Worm (Caenorhabditis elegans) whole organism, young adult: ENCODE data around the gene F25F2.1.

Experiments
- nfya-2 ChIP-seq: fragments of 200-800 bp; sonication (Bioruptor generic); IDR thresholded peaks from 2 replicates; pipeline ENCODE4 v1.3.6; 2022; ENCODE audit warnings: missing genetic modification reagents, missing genetic modification characterization, missing compliant biosample characterization
- nhr-80 ChIP-seq: sonication (generic microtip); optimal IDR thresholded peaks from 2 replicates; lab custom pipeline; 2016; ENCODE audit warnings: missing genetic modification characterization, missing compliant biosample characterization
- nhr-90 ChIP-seq: sonication (generic microtip); optimal IDR thresholded peaks from 2 replicates; lab custom pipeline; 2016; ENCODE audit warnings: missing genotype, mild to moderate bottlenecking, missing genetic modification characterization, missing compliant biosample characterization

F25F2.1 gene

ce11 chrIII:4560393-4560890, 51.8 kb downstream of the F25F2.1 start (continued):
- no peak for TF ChIP-seq nfya-2 (GFP tag; lab: Robert Waterston, UW)

ce11 chrIII:4561286-4561685, 52.6 kb downstream of the F25F2.1 start:
- TF ChIP-seq nhr-80 (tag; lab: Kevin White, UChicago) = peak; percentile 43
- TF ChIP-seq nhr-90 = no peak
